Worm (Caenorhabditis elegans) whole organism, L4 larva: ENCODE results near the gene T04A6.2.

Experiments
- F44E2.7 ChIP-seq: fragments of 200-800 bp; sonication (Bioruptor generic); IDR thresholded peaks from 2 replicates; pipeline ENCODE4 v2.1.2; 2022; ENCODE audit warnings: missing genetic modification characterization, missing compliant biosample characterization
- F49E8.2 ChIP-seq: sonication (generic microtip); optimal IDR thresholded peaks from 2 replicates; lab custom pipeline; 2016; ENCODE audit warnings: missing compliant biosample characterization, mild to moderate bottlenecking, missing genetic modification characterization, borderline replicate concordance
- T20F7.1 ChIP-seq: fragments of 200-800 bp; sonication (Bioruptor generic); optimal IDR thresholded peaks from 2 replicates; lab custom pipeline; 2018; ENCODE audit warnings: mild to moderate bottlenecking, missing genetic modification characterization, missing compliant biosample characterization
- Y5F2A.4 ChIP-seq: fragments of 200-800 bp; sonication (Bioruptor generic); optimal IDR thresholded peaks from 2 replicates; lab custom pipeline; 2018; ENCODE audit warnings: mild to moderate bottlenecking, missing genetic modification characterization, missing compliant biosample characterization
- Y75B8A.6 ChIP-seq: fragments of 200-800 bp; sonication (Bioruptor generic); IDR thresholded peaks from 2 replicates; pipeline ENCODE4 v1.3.6; 2022; ENCODE audit warnings: missing genetic modification reagents, missing genetic modification characterization, missing compliant biosample characterization
- aha-1 ChIP-seq: fragments of 150-350 bp; peaks from one replicate; lab custom pipeline; 2014; ENCODE audit warnings: missing biosample characterization, missing genetic modification characterization
- arid-1 ChIP-seq: fragments of 200-800 bp; sonication (Bioruptor generic); conservative IDR thresholded peaks from 2 replicates; pipeline ENCODE4 v1.3.6; 2022; ENCODE audit warnings: missing genetic modification reagents, missing genetic modification characterization, missing compliant biosample characterization
- attf-4 ChIP-seq: sonication (generic microtip); optimal IDR thresholded peaks from 3 replicates; lab custom pipeline; 2017; ENCODE audit warnings: missing biosample characterization, missing genetic modification characterization
- ceh-20 ChIP-seq: fragments of 200-800 bp; sonication (Bioruptor generic); IDR thresholded peaks from 2 replicates; pipeline ENCODE4 v1.3.6; 2022; ENCODE audit warnings: missing genetic modification reagents, missing genetic modification characterization, missing compliant biosample characterization
- ceh-82 ChIP-seq: sonication (generic microtip); optimal IDR thresholded peaks from 2 replicates; lab custom pipeline; 2017; ENCODE audit warnings: missing biosample characterization, missing genetic modification characterization
- ctbp-1 ChIP-seq: fragments of 200-800 bp; sonication (Bioruptor generic); IDR thresholded peaks from 2 replicates; pipeline ENCODE4 v1.3.6; 2022; ENCODE audit warnings: missing genetic modification reagents, missing genetic modification characterization, missing compliant biosample characterization
- daf-19 ChIP-seq: fragments of 200-800 bp; sonication (Bioruptor generic); conservative IDR thresholded peaks from 2 replicates; pipeline ENCODE4 v1.3.6; 2022; ENCODE audit warnings: missing genetic modification characterization, missing compliant biosample characterization
- daf-8 ChIP-seq: fragments of 200-800 bp; sonication (Bioruptor generic); IDR thresholded peaks from 2 replicates; pipeline ENCODE4 v1.3.6; 2022; ENCODE audit warnings: missing genetic modification characterization, missing compliant biosample characterization
- dmd-8 ChIP-seq: fragments of 200-800 bp; sonication (Bioruptor generic); IDR thresholded peaks from 2 replicates; pipeline ENCODE4 v1.3.6; 2022; ENCODE audit warnings: missing genetic modification characterization, missing compliant biosample characterization
- egl-27 ChIP-seq: sonication (generic microtip); optimal IDR thresholded peaks from 3 replicates; lab custom pipeline; 2017; ENCODE audit warnings: missing biosample characterization, missing genetic modification reagents, missing genetic modification characterization
- hif-1 ChIP-seq, 2 experiments: sonication (generic microtip); optimal IDR thresholded peaks; 2 replicates each; lab custom pipeline; 2016 to 2017; ENCODE audit warnings: missing compliant biosample characterization in 2 of 2, missing genetic modification characterization in 2 of 2, missing genetic modification reagents in 2 of 2, missing genotype in 2 of 2, mild to moderate bottlenecking in 1 of 2
- hlh-11 ChIP-seq: fragments of 200-800 bp; sonication (Bioruptor generic); optimal IDR thresholded peaks from 2 replicates; lab custom pipeline; 2018; ENCODE audit warnings: mild to moderate bottlenecking, missing genetic modification characterization, missing compliant biosample characterization
- hlh-30 ChIP-seq: sonication (generic microtip); optimal IDR thresholded peaks from 2 replicates; lab custom pipeline; 2017; ENCODE audit warnings: antibody characterized with exemption, mild to moderate bottlenecking, missing genetic modification characterization, missing compliant biosample characterization; ENCODE audit not compliant: insufficient read depth
- jun-1 ChIP-seq: fragments of 150-350 bp; optimal IDR thresholded peaks from 2 replicates; lab custom pipeline; 2014; ENCODE audit warnings: missing biosample characterization, missing genetic modification reagents, missing genetic modification characterization
- lim-7 ChIP-seq: fragments of 200-800 bp; sonication (Bioruptor generic); IDR thresholded peaks from 2 replicates; pipeline ENCODE4 v1.3.6; 2022; ENCODE audit warnings: missing genetic modification characterization, missing compliant biosample characterization
- lin-1 ChIP-seq: fragments of 200-800 bp; sonication (Bioruptor generic); IDR thresholded peaks from 2 replicates; pipeline ENCODE4 v1.3.6; 2022; ENCODE audit warnings: missing genetic modification reagents, missing genetic modification characterization, missing compliant biosample characterization
- lin-39 ChIP-seq: fragments of 150-350 bp; optimal IDR thresholded peaks from 2 replicates; lab custom pipeline; 2014; ENCODE audit warnings: missing biosample characterization, missing genetic modification reagents, missing genetic modification characterization
- lir-3 ChIP-seq: sonication (generic microtip); optimal IDR thresholded peaks from 2 replicates; lab custom pipeline; 2016; ENCODE audit warnings: mild to moderate bottlenecking, missing genetic modification characterization, missing compliant biosample characterization
- madf-9 ChIP-seq: fragments of 200-800 bp; sonication (Bioruptor generic); conservative IDR thresholded peaks from 2 replicates; pipeline ENCODE4 v1.3.6; 2022; ENCODE audit warnings: missing genetic modification reagents, missing genetic modification characterization, missing compliant biosample characterization
- mdt-29 ChIP-seq: fragments of 200-800 bp; sonication (Bioruptor generic); IDR thresholded peaks from 2 replicates; pipeline ENCODE4 v1.3.6; 2022; ENCODE audit warnings: missing genetic modification reagents, missing genetic modification characterization, missing compliant biosample characterization
- mxl-2 ChIP-seq: fragments of 200-800 bp; sonication (Bioruptor generic); conservative IDR thresholded peaks from 2 replicates; pipeline ENCODE4 v1.3.6; 2022; ENCODE audit warnings: missing genetic modification reagents, missing genetic modification characterization, missing compliant biosample characterization
- nhr-10 ChIP-seq: fragments of 150-350 bp; optimal IDR thresholded peaks from 2 replicates; lab custom pipeline; 2014; ENCODE audit warnings: missing biosample characterization, missing genetic modification characterization
- nhr-102 ChIP-seq: sonication (generic microtip); optimal IDR thresholded peaks from 2 replicates; lab custom pipeline; 2016; ENCODE audit warnings: mild to moderate bottlenecking, missing genetic modification characterization, moderate library complexity, missing compliant biosample characterization
- nhr-11 ChIP-seq: fragments of 150-350 bp; optimal IDR thresholded peaks from 2 replicates; lab custom pipeline; 2014; ENCODE audit warnings: missing biosample characterization, missing genetic modification characterization
- nhr-111 ChIP-seq: fragments of 200-800 bp; sonication (Bioruptor generic); optimal IDR thresholded peaks from 2 replicates; lab custom pipeline; 2018; ENCODE audit warnings: mild to moderate bottlenecking, missing genetic modification characterization, missing compliant biosample characterization
- nhr-237 ChIP-seq: sonication (generic microtip); optimal IDR thresholded peaks from 2 replicates; lab custom pipeline; 2017; ENCODE audit warnings: missing biosample characterization, missing genetic modification characterization
- nhr-41 ChIP-seq: fragments of 200-800 bp; sonication (Bioruptor generic); IDR thresholded peaks from 2 replicates; pipeline ENCODE4 v1.3.6; 2022; ENCODE audit warnings: missing genetic modification reagents, missing genetic modification characterization, missing compliant biosample characterization
- nhr-6 ChIP-seq: fragments of 150-350 bp; optimal IDR thresholded peaks from 2 replicates; lab custom pipeline; 2014; ENCODE audit warnings: missing biosample characterization, missing genetic modification characterization
- nhr-77 ChIP-seq: fragments of 150-350 bp; optimal IDR thresholded peaks from 2 replicates; lab custom pipeline; 2014; ENCODE audit warnings: missing biosample characterization, missing genetic modification characterization
- pha-4 ChIP-seq, 2 experiments: fragments of 150-350 bp in 1 of 2; fragments of 200-800 bp in 1 of 2; sonication (Bioruptor generic) in 1 of 2; IDR thresholded peaks in 1 of 2; optimal IDR thresholded peaks in 1 of 2; 2 replicates each; pipeline versions ENCODE4 v1.3.6 to Lab custom; 2014 to 2022; ENCODE audit warnings: missing genetic modification characterization in 2 of 2, missing genetic modification reagents in 2 of 2, missing biosample characterization in 1 of 2, missing compliant biosample characterization in 1 of 2
- rbr-2 ChIP-seq: sonication (generic microtip); optimal IDR thresholded peaks from 2 replicates; lab custom pipeline; 2016; ENCODE audit warnings: missing genotype, missing genetic modification characterization, missing compliant biosample characterization
- saeg-2 ChIP-seq: fragments of 200-800 bp; sonication (Bioruptor generic); IDR thresholded peaks from 2 replicates; pipeline ENCODE4 v1.3.6; 2022; ENCODE audit warnings: missing genetic modification reagents, missing genetic modification characterization, missing compliant biosample characterization
- sdz-12 ChIP-seq: fragments of 200-800 bp; sonication (Bioruptor generic); optimal IDR thresholded peaks from 2 replicates; lab custom pipeline; 2018; ENCODE audit warnings: mild to moderate bottlenecking, missing genetic modification characterization, missing compliant biosample characterization
- snpc-1.2 ChIP-seq: fragments of 200-800 bp; sonication (Bioruptor generic); IDR thresholded peaks from 2 replicates; pipeline ENCODE4 v1.3.6; 2022; ENCODE audit warnings: missing genetic modification reagents, missing genetic modification characterization, missing compliant biosample characterization
- snpc-4 ChIP-seq: fragments of 150-350 bp; optimal IDR thresholded peaks from 2 replicates; lab custom pipeline; 2014; ENCODE audit warnings: missing biosample characterization, missing genetic modification characterization
- tag-97 ChIP-seq: fragments of 200-800 bp; sonication (Bioruptor generic); IDR thresholded peaks from 2 replicates; pipeline ENCODE4 v1.3.6; 2022; ENCODE audit warnings: missing genetic modification characterization, missing compliant biosample characterization
- tra-1 ChIP-seq: fragments of 200-800 bp; sonication (Bioruptor generic); IDR thresholded peaks from 2 replicates; pipeline ENCODE4 v1.3.6; 2022; ENCODE audit warnings: missing genetic modification reagents, missing genetic modification characterization, missing compliant biosample characterization
- unc-130 ChIP-seq: sonication (generic microtip); optimal IDR thresholded peaks from 2 replicates; lab custom pipeline; 2016; ENCODE audit warnings: missing genetic modification reagents, missing genetic modification characterization, missing compliant biosample characterization
- unc-62 ChIP-seq, 3 experiments: fragments of 150-350 bp in 1 of 3; sonication (generic microtip); optimal IDR thresholded peaks in 2 of 3; peaks in 1 of 3; 1 replicate in 1 of 3; 2 replicates in 2 of 3; lab custom pipeline; 2014 to 2017; ENCODE audit warnings: missing biosample characterization in 3 of 3, missing genetic modification characterization in 3 of 3, missing genetic modification reagents in 3 of 3, missing genotype in 1 of 3
- zag-1 ChIP-seq: fragments of 150-350 bp; optimal IDR thresholded peaks from 2 replicates; lab custom pipeline; 2014; ENCODE audit warnings: missing biosample characterization, missing genetic modification characterization
- zfp-3 ChIP-seq: fragments of 200-800 bp; sonication (Bioruptor generic); conservative IDR thresholded peaks from 2 replicates; pipeline ENCODE4 v1.3.6; 2022; ENCODE audit warnings: missing genetic modification reagents, missing genetic modification characterization, missing compliant biosample characterization
- zip-11 ChIP-seq: fragments of 200-800 bp; sonication (Bioruptor generic); IDR thresholded peaks from 2 replicates; pipeline ENCODE4 v1.3.6; 2022; ENCODE audit warnings: missing genetic modification characterization, missing compliant biosample characterization
- ztf-11 ChIP-seq: fragments of 150-350 bp; optimal IDR thresholded peaks from 2 replicates; lab custom pipeline; 2014; ENCODE audit warnings: missing biosample characterization, missing genetic modification characterization
- ztf-7 ChIP-seq: fragments of 150-350 bp; optimal IDR thresholded peaks from 2 replicates; lab custom pipeline; 2014; ENCODE audit warnings: missing biosample characterization, missing genetic modification characterization

T04A6.2 gene

ce11 chrIII:7643084-7643483, 28.5 kb downstream of the T04A6.2 start, which contains the start of gene upp-1 (continued):
- TF ChIP-seq dmd-8 (GFP tag; lab: Robert Waterston, UW) (no peak), mxl-2 (GFP tag; lab: Robert Waterston, UW) (no peak), daf-19 (no peak), hlh-11 (no peak), egl-27 (tag; lab: Kevin White, UChicago) (no peak), daf-8 (GFP tag; lab: Robert Waterston, UW) (no peak), snpc-4 (tag; lab: Kevin White, UChicago) (no peak), F44E2.7 (GFP tag; lab: Robert Waterston, UW) (no peak), F49E8.2 (tag; lab: Kevin White, UChicago) (no peak), snpc-1.2 (GFP tag; lab: Robert Waterston, UW) (no peak), nhr-10 (tag; lab: Kevin White, UChicago) (no peak), lin-39 (tag; lab: Kevin White, UChicago) (no peak), nhr-111 (GFP tag; lab: Kevin White, UChicago) (no peak), ctbp-1 (peak; percentile 49; the same call in 1 of the 2 replicates), ztf-7 (no peak), ceh-82 (tag; lab: Kevin White, UChicago) (no peak), T20F7.1 (GFP tag; lab: Kevin White, UChicago) (no peak), nhr-77 (tag; lab: Kevin White, UChicago) (no peak), mdt-29 (GFP tag; lab: Robert Waterston, UW) (no peak), unc-62 (GFP tag; optimal IDR thresholded peaks at IDR 0.05 in 1 of 2; lab: Kevin White, UChicago) (peak in 1 of 2 experiments; percentile 56), unc-62 (tag; optimal IDR thresholded peaks at IDR 0.05; lab: Kevin White, UChicago) (no peak), sdz-12 (no peak), aha-1 (tag; lab: Kevin White, UChicago) (peak; percentile 100), tra-1 (GFP tag; lab: Robert Waterston, UW) (no peak), nhr-6 (tag; lab: Kevin White, UChicago) (no peak), lim-7 (no peak), nhr-11 (tag; lab: Kevin White, UChicago) (no peak), nhr-102 (tag; lab: Kevin White, UChicago) (no peak), pha-4 (GFP tag; IDR thresholded peaks at IDR 0.05; lab: Robert Waterston, UW) (no peak), pha-4 (tag; optimal IDR thresholded peaks at IDR 0.05; lab: Kevin White, UChicago) (no peak), attf-4 (tag; lab: Kevin White, UChicago) (no peak), hlh-30 (tag; lab: Kevin White, UChicago) (peak; percentile 57), saeg-2 (GFP tag; lab: Robert Waterston, UW) (no peak), zip-11 (GFP tag; lab: Robert Waterston, UW) (no peak), ztf-11 (no peak), madf-9 (no peak), tag-97 (no peak)

- peak; percentile 45 for TF ChIP-seq nhr-10 (tag; lab: Kevin White, UChicago)
- no peak for TF ChIP-seq nhr-237 (tag; lab: Kevin White, UChicago)
- no peak for TF ChIP-seq hif-1 (tag; optimal IDR thresholded peaks at IDR 0.05; lab: Kevin White, UChicago)
- TF ChIP-seq ceh-20 (GFP tag; lab: Robert Waterston, UW) = peak; percentile 80
- TF ChIP-seq lir-3 (tag; lab: Kevin White, UChicago) = no peak
- TF ChIP-seq Y75B8A.6 (GFP tag; lab: Robert Waterston, UW) = no peak
- TF ChIP-seq rbr-2 (tag; lab: Kevin White, UChicago) = no peak
- no peak for TF ChIP-seq Y5F2A.4
- TF ChIP-seq lin-1 (GFP tag; lab: Robert Waterston, UW) = peak; percentile 74
- no peak for TF ChIP-seq jun-1 (tag; lab: Kevin White, UChicago)
- TF ChIP-seq zfp-3 (GFP tag; lab: Robert Waterston, UW) = no peak
- TF ChIP-seq zag-1 = no peak
- no peak for TF ChIP-seq saeg-2 (GFP tag; lab: Robert Waterston, UW)
- TF ChIP-seq nhr-77 (tag; lab: Kevin White, UChicago) = peak; percentile 37
- TF ChIP-seq F49E8.2 (tag; lab: Kevin White, UChicago) = no peak
- no peak for TF ChIP-seq arid-1
- no peak for TF ChIP-seq sdz-12
- TF ChIP-seq egl-27 (tag; lab: Kevin White, UChicago) = no peak
- 0 out of 2 replicates have a peak, but pooled peaks have one; percentile 53 for TF ChIP-seq nhr-41 (GFP tag; lab: Robert Waterston, UW)
- no peak for TF ChIP-seq snpc-4 (tag; lab: Kevin White, UChicago)
- peak; percentile 9 for TF ChIP-seq aha-1 (tag; lab: Kevin White, UChicago)
- TF ChIP-seq nhr-102 (tag; lab: Kevin White, UChicago) = peak; percentile 83
- no peak for TF ChIP-seq unc-130
Observed at ce11 chrIII:7643902-7644641, 29.4 kb downstream of the T04A6.2 start.
